Fruit fly (Drosophila melanogaster) whole organism, embryonic: ENCODE measurements around the gene grnd.
A peak's percentile ranks its signal among the peaks of the same experiment; 100 is the strongest.

ENCODE experiments used
- BEAF-32 ChIP-seq: fragments of 200-800 bp; sonication (Bioruptor generic); optimal IDR thresholded peaks from 3 replicates; lab custom pipeline; 2017; ENCODE audit warnings: missing biosample characterization, missing genetic modification characterization, mild to moderate bottlenecking, moderate library complexity, missing genetic modification reagents
- BtbVII ChIP-seq: fragments of 200-800 bp; sonication (Bioruptor generic); optimal IDR thresholded peaks from 3 replicates; lab custom pipeline; 2017; ENCODE audit warnings: missing biosample characterization, mild to moderate bottlenecking, missing genetic modification characterization
- CG10462 ChIP-seq: fragments of 200-800 bp; sonication (Bioruptor generic); optimal IDR thresholded peaks from 2 replicates; lab custom pipeline; 2016; ENCODE audit warnings: missing biosample characterization, missing genetic modification characterization
- CG10543 ChIP-seq: fragments of 200-800 bp; sonication (Bioruptor generic); optimal IDR thresholded peaks from 3 replicates; lab custom pipeline; 2017; ENCODE audit warnings: missing biosample characterization, mild to moderate bottlenecking, missing genetic modification characterization, moderate library complexity
- CG10654 ChIP-seq: fragments of 200-800 bp; sonication (Bioruptor generic); optimal IDR thresholded peaks from 2 replicates; lab custom pipeline; 2016; ENCODE audit warnings: missing biosample characterization, missing genetic modification characterization
- CG11085 ChIP-seq: fragments of 200-800 bp; sonication (Bioruptor generic); IDR thresholded peaks from 2 replicates; pipeline ENCODE4 v1.3.6; 2022; ENCODE audit warnings: missing biosample characterization, missing genetic modification characterization
- CG11695 ChIP-seq: fragments of 200-800 bp; sonication (Bioruptor generic); IDR thresholded peaks from 3 replicates; pipeline ENCODE4 v1.3.6; 2022; ENCODE audit warnings: missing biosample characterization, missing genetic modification characterization
- CG1603 ChIP-seq: fragments of 200-800 bp; sonication (Bioruptor generic); optimal IDR thresholded peaks from 2 replicates; lab custom pipeline; 2019; ENCODE audit warnings: missing biosample characterization, mild to moderate bottlenecking, missing genetic modification characterization, moderate library complexity
- CG16813 ChIP-seq: fragments of 200-800 bp; sonication (Bioruptor generic); IDR thresholded peaks from 3 replicates; pipeline ENCODE4 v1.3.6; 2022; ENCODE audit warnings: missing biosample characterization, missing genetic modification characterization; ENCODE audit not compliant: partially characterized antibody
- CG17186 ChIP-seq: fragments of 200-800 bp; sonication (Bioruptor generic); optimal IDR thresholded peaks from 3 replicates; lab custom pipeline; 2017; ENCODE audit warnings: missing biosample characterization, missing genetic modification reagents, missing genetic modification characterization
- CG18011 ChIP-seq: fragments of 200-800 bp; sonication (Bioruptor generic); optimal IDR thresholded peaks from 2 replicates; lab custom pipeline; 2017; ENCODE audit warnings: missing biosample characterization, missing genetic modification characterization, mild to moderate bottlenecking, moderate library complexity, missing genotype
- CG2199 ChIP-seq: fragments of 200-800 bp; sonication (Bioruptor generic); IDR thresholded peaks from 3 replicates; pipeline ENCODE4 v1.3.6; 2022; ENCODE audit warnings: missing biosample characterization, missing genetic modification characterization
- CG3163 ChIP-seq: fragments of 200-800 bp; sonication (Bioruptor generic); optimal IDR thresholded peaks from 3 replicates; lab custom pipeline; 2016; ENCODE audit warnings: missing biosample characterization, missing genetic modification characterization
- CG4328 ChIP-seq: fragments of 200-800 bp; sonication (Bioruptor generic); optimal IDR thresholded peaks from 3 replicates; lab custom pipeline; 2017; ENCODE audit warnings: missing biosample characterization, missing genetic modification reagents, missing genetic modification characterization
- CG43689 ChIP-seq: fragments of 200-800 bp; sonication (Bioruptor generic); IDR thresholded peaks from 2 replicates; pipeline ENCODE4 v1.3.6; 2022; ENCODE audit warnings: missing biosample characterization, missing genetic modification characterization
- CG7745 ChIP-seq: fragments of 200-800 bp; sonication (Bioruptor generic); optimal IDR thresholded peaks from 2 replicates; lab custom pipeline; 2018; ENCODE audit warnings: missing biosample characterization, mild to moderate bottlenecking, missing genetic modification characterization, moderate library complexity
- CG8359 ChIP-seq: fragments of 200-800 bp; sonication (Bioruptor generic); optimal IDR thresholded peaks from 2 replicates; lab custom pipeline; 2017; ENCODE audit warnings: missing biosample characterization, mild to moderate bottlenecking, missing genetic modification characterization, borderline replicate concordance
- CG8924 ChIP-seq: fragments of 200-800 bp; optimal IDR thresholded peaks from 3 replicates; lab custom pipeline; 2019; ENCODE audit warnings: missing biosample characterization, mild to moderate bottlenecking, missing genetic modification characterization, moderate library complexity
- Dref ChIP-seq: fragments of 200-800 bp; sonication (Bioruptor generic); IDR thresholded peaks from 2 replicates; pipeline ENCODE4 v1.3.6; 2022; ENCODE audit warnings: missing biosample characterization, missing genetic modification characterization
- Drgx ChIP-seq: fragments of 200-800 bp; sonication (Bioruptor generic); IDR thresholded peaks from 2 replicates; pipeline ENCODE4 v1.3.6; 2022; ENCODE audit warnings: missing biosample characterization, missing genetic modification characterization
- Ets65A ChIP-seq: fragments of 200-800 bp; sonication (Bioruptor generic); peaks from one replicate; lab custom pipeline; 2016; ENCODE audit warnings: missing biosample characterization, missing genetic modification characterization
- Gsc ChIP-seq: fragments of 200-800 bp; sonication (Bioruptor generic); IDR thresholded peaks from 2 replicates; pipeline ENCODE4 v1.3.6; 2022; ENCODE audit warnings: missing biosample characterization, missing genetic modification characterization
- Hr78 ChIP-seq, 2 experiments: fragments of 200-800 bp in 1 of 2; fragments of >200 bp in 1 of 2; sonication (Bioruptor generic) in 1 of 2; optimal IDR thresholded peaks; 2 replicates each; lab custom pipeline; 2017 to 2019; ENCODE audit warnings: missing biosample characterization in 2 of 2, missing genetic modification characterization in 2 of 2, mild to moderate bottlenecking in 1 of 2, moderate library complexity in 1 of 2
- MBD-R2 ChIP-seq: fragments of 200-800 bp; sonication (Bioruptor generic); IDR thresholded peaks from 2 replicates; pipeline ENCODE4 v1.3.6; 2022; ENCODE audit warnings: missing biosample characterization, missing genetic modification characterization
- Trl ChIP-seq, 3 experiments: fragments of >200 bp in 2 of 3; fragments of 200-800 bp in 1 of 3; sonication (Bioruptor generic) in 1 of 3; optimal IDR thresholded peaks; 2 replicates in 1 of 3; 3 replicates in 2 of 3; lab custom pipeline; 2016 to 2017; ENCODE audit warnings: missing biosample characterization in 1 of 3, missing genetic modification characterization in 1 of 3
- al ChIP-seq: fragments of 200-800 bp; sonication (Bioruptor generic); IDR thresholded peaks from 2 replicates; pipeline ENCODE4 v1.3.6; 2022; ENCODE audit warnings: missing biosample characterization, missing genetic modification characterization
- ase ChIP-seq: fragments of 200-800 bp; sonication (Bioruptor generic); IDR thresholded peaks from 3 replicates; pipeline ENCODE4 v1.3.6; 2022; ENCODE audit warnings: missing biosample characterization, missing genetic modification characterization
- bsh ChIP-seq, 2 experiments: fragments of 200-800 bp; sonication (Bioruptor generic); optimal IDR thresholded peaks; 2 replicates each; lab custom pipeline; 2017 to 2018; ENCODE audit warnings: mild to moderate bottlenecking in 2 of 2, missing biosample characterization in 2 of 2, missing genetic modification characterization in 2 of 2, moderate library complexity in 1 of 2
- btn ChIP-seq: fragments of 200-800 bp; sonication (Bioruptor generic); optimal IDR thresholded peaks from 2 replicates; lab custom pipeline; 2016; ENCODE audit warnings: missing biosample characterization, missing genetic modification characterization
- danr ChIP-seq: fragments of 200-800 bp; sonication (Bioruptor generic); IDR thresholded peaks from 2 replicates; pipeline ENCODE4 v1.3.6; 2022; ENCODE audit warnings: missing biosample characterization, missing genetic modification characterization
- dm ChIP-seq: fragments of 200-800 bp; sonication (Bioruptor generic); optimal IDR thresholded peaks from 3 replicates; lab custom pipeline; 2016; ENCODE audit warnings: missing biosample characterization, missing genetic modification characterization
- dmrt11E ChIP-seq: fragments of 200-800 bp; sonication (Bioruptor generic); optimal IDR thresholded peaks from 3 replicates; lab custom pipeline; 2018; ENCODE audit warnings: missing biosample characterization, mild to moderate bottlenecking, missing genetic modification characterization, moderate library complexity
- eyg ChIP-seq: fragments of 200-800 bp; sonication (Bioruptor generic); optimal IDR thresholded peaks from 3 replicates; lab custom pipeline; 2016; ENCODE audit warnings: missing biosample characterization, missing genetic modification characterization
- gfzf ChIP-seq: fragments of 200-800 bp; sonication (Bioruptor generic); optimal IDR thresholded peaks from 2 replicates; lab custom pipeline; 2016; ENCODE audit warnings: missing biosample characterization, mild to moderate bottlenecking, missing genetic modification characterization, moderate library complexity
- lab ChIP-seq: fragments of 200-800 bp; sonication (Bioruptor generic); optimal IDR thresholded peaks from 3 replicates; lab custom pipeline; 2017; ENCODE audit warnings: missing biosample characterization, missing genetic modification characterization, mild to moderate bottlenecking, moderate library complexity, missing genetic modification reagents
- lbe ChIP-seq: fragments of 200-800 bp; sonication (Bioruptor generic); optimal IDR thresholded peaks from 2 replicates; lab custom pipeline; 2016; ENCODE audit warnings: missing biosample characterization, mild to moderate bottlenecking, missing genetic modification characterization
- lola ChIP-seq, 3 experiments: fragments of >200 bp in 2 of 3; fragments of 200-800 bp in 1 of 3; sonication (Bioruptor generic) in 1 of 3; optimal IDR thresholded peaks; 2 replicates each; lab custom pipeline; 2017 to 2019; ENCODE audit warnings: missing biosample characterization in 3 of 3, missing genetic modification characterization in 3 of 3, mild to moderate bottlenecking in 1 of 3, moderate library complexity in 1 of 3
- sens ChIP-seq: fragments of 200-800 bp; sonication (Bioruptor generic); peaks from one replicate; lab custom pipeline; 2016; ENCODE audit warnings: missing biosample characterization, missing genetic modification characterization
- sisA ChIP-seq: fragments of 200-800 bp; sonication (Bioruptor generic); IDR thresholded peaks from 2 replicates; pipeline ENCODE4 v1.3.6; 2022; ENCODE audit warnings: missing biosample characterization, missing genetic modification characterization
- tna ChIP-seq: fragments of 200-800 bp; sonication (Bioruptor generic); IDR thresholded peaks from 2 replicates; pipeline ENCODE4 v1.3.6; 2022; ENCODE audit warnings: missing biosample characterization, missing genetic modification characterization; ENCODE audit not compliant: partially characterized antibody
- tup ChIP-seq: fragments of 200-800 bp; sonication (Bioruptor generic); optimal IDR thresholded peaks from 2 replicates; lab custom pipeline; 2016; ENCODE audit warnings: missing biosample characterization, mild to moderate bottlenecking, missing genetic modification characterization, moderate library complexity
- zfh1 ChIP-seq: fragments of 200-800 bp; sonication (Bioruptor generic); IDR thresholded peaks from 3 replicates; pipeline ENCODE4 v1.3.6; 2022; ENCODE audit warnings: missing biosample characterization, missing genetic modification characterization

Gene grnd

dm6 chr2L:18463610-18464009, 21.6 kb upstream of the grnd start:
- TF ChIP-seq bsh (GFP tag; optimal IDR thresholded peaks at IDR 0.05; lab: Kevin White, UChicago) (peak in 1 of 2 experiments; percentile 52), gfzf (GFP tag; lab: Kevin White, UChicago) (no peak), Drgx (GFP tag; lab: Robert Waterston, UW) (peak; percentile 21; the same call in 1 of the 2 replicates), lbe (peak; percentile 77), sens (peak; percentile 20), lab (GFP tag; lab: Kevin White, UChicago) (no peak), CG17186 (GFP tag; lab: Kevin White, UChicago) (no peak)

- no peak for TF ChIP-seq tup (GFP tag; lab: Kevin White, UChicago)
- peak; percentile 76 for TF ChIP-seq Ets65A (GFP tag; lab: Kevin White, UChicago)
- no peak for TF ChIP-seq CG8359 (GFP tag; lab: Kevin White, UChicago)
- TF ChIP-seq BtbVII (GFP tag; lab: Kevin White, UChicago) = no peak
- 0 out of 3 replicates have a peak, but pooled peaks have one; percentile 10 for TF ChIP-seq ase (GFP tag; lab: Robert Waterston, UW)
- TF ChIP-seq BEAF-32 (GFP tag; lab: Kevin White, UChicago) = no peak
Observed at dm6 chr2L:18464116-18464530, 21.1 kb upstream of the grnd start.

dm6 chr2L:18465402-18466201, 19.6 kb upstream of the grnd start:
- TF ChIP-seq zfh1 (no peak), CG43689 (GFP tag; lab: Robert Waterston, UW) (no peak), CG8924 (tag; lab: Kevin White, UChicago) (no peak), CG11695 (GFP tag; lab: Robert Waterston, UW) (no peak), CG2199 (GFP tag; lab: Robert Waterston, UW) (0 out of 3 replicates have a peak, but pooled peaks have one; percentile 22), Trl (optimal IDR thresholded peaks at IDR 0.05; lab: Kevin White, UChicago) (peak; percentile 17 to 32), Trl (GFP tag; optimal IDR thresholded peaks at IDR 0.05; lab: Kevin White, UChicago) (no peak), lbe (peak; percentile 55), MBD-R2 (no peak), CG10654 (no peak), dm (GFP tag; lab: Kevin White, UChicago) (no peak), CG16813 (GFP tag; lab: Robert Waterston, UW) (peak; percentile 25; the same call in 2 of the 3 replicates), CG10462 (GFP tag; lab: Kevin White, UChicago) (no peak), CG3163 (peak; percentile 62), Ets65A (GFP tag; lab: Kevin White, UChicago) (peak; percentile 42), CG1603 (tag; lab: Kevin White, UChicago) (no peak), Drgx (GFP tag; lab: Robert Waterston, UW) (peak; percentile 56; the same call in 1 of the 2 replicates), CG18011 (GFP tag; lab: Kevin White, UChicago) (no peak), sisA (GFP tag; lab: Robert Waterston, UW) (no peak)

DNA sequence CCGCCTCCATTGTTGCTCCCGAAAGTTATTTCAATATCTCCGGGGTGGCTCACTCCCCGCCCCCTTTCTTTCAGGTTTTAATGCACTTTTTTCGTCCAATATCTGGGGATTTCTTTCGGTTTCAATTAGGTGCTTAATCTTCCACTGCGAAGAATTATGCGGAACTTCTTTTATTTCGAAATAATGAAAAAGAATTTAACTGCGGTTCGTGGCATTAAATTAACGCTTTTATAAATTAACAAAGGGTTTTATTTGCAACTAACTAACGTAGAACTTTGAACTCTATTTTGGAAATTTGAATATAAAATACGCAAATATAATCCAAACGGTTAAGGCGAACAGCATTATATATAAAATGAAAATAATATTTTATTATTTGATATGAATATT, 19.0 kb upstream of the grnd start:
- TF ChIP-seq lbe (peak; percentile 5), CG7745 (tag; lab: Kevin White, UChicago) (no peak)

DNA sequence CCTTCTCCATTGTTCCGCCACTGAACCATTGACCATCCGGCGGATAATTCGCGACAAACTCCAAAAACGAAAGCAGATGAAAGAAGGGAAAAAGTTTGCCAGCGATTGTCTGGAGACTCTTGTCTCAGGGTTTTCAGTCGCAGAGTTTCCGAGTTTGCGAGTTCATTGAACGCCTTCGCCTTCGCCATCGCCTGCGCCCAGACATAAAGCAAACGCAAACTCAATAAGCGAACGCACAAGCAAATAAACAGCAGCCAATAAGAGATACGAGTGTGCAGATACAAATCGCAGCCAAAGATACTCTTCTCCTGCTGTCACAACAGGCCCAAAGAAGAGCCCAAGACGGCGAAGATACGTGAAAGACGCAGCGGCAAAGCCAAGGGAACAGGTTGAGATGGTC, 18.5 kb upstream of the grnd start:
- TF ChIP-seq tna (GFP tag; lab: Robert Waterston, UW) = no peak
- no peak for TF ChIP-seq Dref (GFP tag; lab: Robert Waterston, UW)
- no peak for TF ChIP-seq dmrt11E (tag; lab: Kevin White, UChicago)
- TF ChIP-seq CG4328 (GFP tag; lab: Kevin White, UChicago) = no peak
- no peak for TF ChIP-seq CG10543
- TF ChIP-seq CG11085 = no peak
- TF ChIP-seq Gsc (GFP tag; lab: Robert Waterston, UW) = no peak
- TF ChIP-seq eyg (GFP tag; lab: Kevin White, UChicago) = no peak
- TF ChIP-seq lola (GFP tag; optimal IDR thresholded peaks at IDR 0.05; lab: Kevin White, UChicago) = no peak
- TF ChIP-seq Hr78 (GFP tag; optimal IDR thresholded peaks at IDR 0.05; lab: Kevin White, UChicago) = no peak
- TF ChIP-seq btn (GFP tag; lab: Kevin White, UChicago) = no peak
- TF ChIP-seq danr (GFP tag; lab: Robert Waterston, UW) = no peak
- no peak for TF ChIP-seq al (GFP tag; lab: Robert Waterston, UW)
